Fruit fly (Drosophila melanogaster) whole organism, pupa: ENCODE results near the gene Meltrin.

Source experiments
- CG12605 ChIP-seq: fragments of 200-800 bp; sonication (Bioruptor generic); IDR thresholded peaks from 2 replicates; pipeline ENCODE4 v1.3.6; 2022; ENCODE audit warnings: missing biosample characterization, missing genetic modification characterization
- CG13204 ChIP-seq: fragments of 200-800 bp; sonication (Bioruptor generic); optimal IDR thresholded peaks from 2 replicates; lab custom pipeline; 2018; ENCODE audit warnings: missing biosample characterization, mild to moderate bottlenecking, missing genetic modification characterization, moderate library complexity
- CG14655 ChIP-seq: fragments of 200-800 bp; sonication (Bioruptor generic); optimal IDR thresholded peaks from 3 replicates; lab custom pipeline; 2017; ENCODE audit warnings: mild to moderate bottlenecking, missing biosample characterization, missing genetic modification reagents, missing genetic modification characterization
- CG32121 ChIP-seq: fragments of 200-800 bp; sonication (Bioruptor generic); IDR thresholded peaks from 2 replicates; pipeline ENCODE4 v1.3.6; 2022; ENCODE audit warnings: missing biosample characterization, missing genetic modification characterization
- CG34367 ChIP-seq: fragments of 200-800 bp; sonication (Bioruptor generic); optimal IDR thresholded peaks from 2 replicates; lab custom pipeline; 2018; ENCODE audit warnings: missing biosample characterization, mild to moderate bottlenecking, missing genetic modification characterization
- CG4496 ChIP-seq: fragments of 200-800 bp; sonication (Bioruptor generic); IDR thresholded peaks from 3 replicates; pipeline ENCODE4 v1.3.6; 2022; ENCODE audit warnings: missing biosample characterization, missing genetic modification characterization
- CG8159 ChIP-seq: fragments of 200-800 bp; sonication (Bioruptor generic); optimal IDR thresholded peaks from 3 replicates; lab custom pipeline; 2018; ENCODE audit warnings: missing biosample characterization, mild to moderate bottlenecking, missing genetic modification characterization, moderate library complexity
- CG8301 ChIP-seq: fragments of 200-800 bp; sonication (Bioruptor generic); optimal IDR thresholded peaks from 2 replicates; lab custom pipeline; 2018; ENCODE audit warnings: missing biosample characterization, mild to moderate bottlenecking, missing genetic modification characterization
- EcR ChIP-seq: fragments of 200-800 bp; sonication (Bioruptor generic); optimal IDR thresholded peaks from 3 replicates; lab custom pipeline; 2019; ENCODE audit warnings: missing biosample characterization, missing genetic modification characterization, mild to moderate bottlenecking, moderate library complexity, missing genetic modification reagents
- Pif1A ChIP-seq: fragments of 200-800 bp; sonication (Bioruptor generic); optimal IDR thresholded peaks from 3 replicates; lab custom pipeline; 2016; ENCODE audit warnings: missing biosample characterization, missing genetic modification characterization
- Snoo ChIP-seq: fragments of 200-800 bp; sonication (Bioruptor generic); optimal IDR thresholded peaks from 3 replicates; lab custom pipeline; 2017; ENCODE audit warnings: missing biosample characterization, mild to moderate bottlenecking, missing genetic modification characterization, inconsistent platforms
- fd96Ca ChIP-seq: fragments of 200-800 bp; sonication (Bioruptor generic); IDR thresholded peaks from 3 replicates; pipeline ENCODE4 v1.3.6; 2022; ENCODE audit warnings: missing biosample characterization, missing genetic modification characterization
- gl ChIP-seq: fragments of 200-800 bp; sonication (Bioruptor generic); optimal IDR thresholded peaks from 2 replicates; lab custom pipeline; 2018; ENCODE audit warnings: missing biosample characterization, mild to moderate bottlenecking, missing genetic modification characterization

- TF ChIP-seq CG13204 (no peak), fd96Ca (GFP tag; lab: Robert Waterston, UW) (0 out of 3 replicates have a peak, but pooled peaks have one; percentile 35), EcR (GFP tag; lab: Kevin White, UChicago) (peak; percentile 14), Pif1A (no peak), Snoo (tag; lab: Kevin White, UChicago) (peak; percentile 51), CG4496 (no peak), CG32121 (no peak), CG8301 (no peak), CG12605 (GFP tag; lab: Robert Waterston, UW) (no peak), CG34367 (tag; lab: Kevin White, UChicago) (no peak), CG8159 (tag; lab: Kevin White, UChicago) (peak; percentile 55), gl (no peak), CG14655 (peak; percentile 28)
Measured at dm6 chr3R:14729686-14730493, 32.8 kb upstream of the Meltrin start.
